Worm (Caenorhabditis elegans): ENCODE data around the gene F45F2.11.

Gene F45F2.11

ce11 chrV:8500348-8500747 is 20.3 kb downstream of the F45F2.11 start (continued):
- 0 out of 2 replicates have a peak, but pooled peaks have one; percentile 82 for TF ChIP-seq ztf-1 (GFP tag; conservative IDR thresholded peaks at IDR 0.05)
- peak; percentile 14 for TF ChIP-seq mbf-1 (tag; optimal IDR thresholded peaks at IDR 0.05)
- TF ChIP-seq ztf-11 (tag; optimal IDR thresholded peaks at IDR 0.05), result peak; percentile 45
- TF ChIP-seq fos-1 (tag; optimal IDR thresholded peaks at IDR 0.05), result peak; percentile 73
- TF ChIP-seq peb-1 (tag; optimal IDR thresholded peaks at IDR 0.05), result peak; percentile 6
- TF ChIP-seq blmp-1 (tag; optimal IDR thresholded peaks at IDR 0.05; ENCODE audit: insufficient read depth), result peak; percentile 39
- peak; percentile 81 for TF ChIP-seq zag-1 (tag; optimal IDR thresholded peaks at IDR 0.05)
- peak; percentile 89 for TF ChIP-seq gmeb-1 (tag; optimal IDR thresholded peaks at IDR 0.05)
- TF ChIP-seq nhr-129 (tag; optimal IDR thresholded peaks at IDR 0.05), result peak; percentile 86
- TF ChIP-seq crh-2 (tag; optimal IDR thresholded peaks at IDR 0.05), result peak; percentile 89
- TF ChIP-seq egl-27 (tag; optimal IDR thresholded peaks at IDR 0.05), result peak; percentile 90
- TF ChIP-seq ztf-4 (tag; optimal IDR thresholded peaks at IDR 0.05), result peak; percentile 83
- TF ChIP-seq alr-1 (tag; optimal IDR thresholded peaks at IDR 0.05), result no peak
- TF ChIP-seq ama-1 (optimal IDR thresholded peaks at IDR 0.05), result peak; percentile 14
- peak; percentile 56 for TF ChIP-seq R02D3.7 (tag; optimal IDR thresholded peaks at IDR 0.05)
- TF ChIP-seq unc-62 (GFP tag; optimal IDR thresholded peaks at IDR 0.05), result peak; percentile 73
- peak; percentile 40 for TF ChIP-seq nhr-12 (tag; optimal IDR thresholded peaks at IDR 0.05)
- TF ChIP-seq sem-4 (tag; optimal IDR thresholded peaks at IDR 0.05), result peak; percentile 87
- TF ChIP-seq lsy-2 (tag; optimal IDR thresholded peaks at IDR 0.05), result peak; percentile 87 to 88
- peak; percentile 99 for TF ChIP-seq sma-9 (GFP tag; optimal IDR thresholded peaks at IDR 0.05)
- TF ChIP-seq sma-9 (tag; optimal IDR thresholded peaks at IDR 0.05), result no peak
- TF ChIP-seq lin-11 (tag; optimal IDR thresholded peaks at IDR 0.05), result peak; percentile 84
- TF ChIP-seq ceh-16 (tag; optimal IDR thresholded peaks at IDR 0.05), result peak; percentile 65
- no peak for TF ChIP-seq unc-39 (tag; optimal IDR thresholded peaks at IDR 0.05)

ce11 chrV:8499407-8499806 is 21.3 kb downstream of the F45F2.11 start:
- TF ChIP-seq lin-13 (GFP tag; optimal IDR thresholded peaks at IDR 0.05) (no peak), nhr-10 (tag; optimal IDR thresholded peaks at IDR 0.05) (no peak), R02D3.7 (tag; optimal IDR thresholded peaks at IDR 0.05) (no peak), aly-2 (tag; optimal IDR thresholded peaks at IDR 0.05) (no peak), nhr-23 (tag; optimal IDR thresholded peaks at IDR 0.05) (no peak), lsy-2 (tag; optimal IDR thresholded peaks at IDR 0.05) (no peak), ztf-11 (tag; optimal IDR thresholded peaks at IDR 0.05) (no peak), ZK546.5 (tag; optimal IDR thresholded peaks at IDR 0.05) (no peak), lin-39 (tag; optimal IDR thresholded peaks at IDR 0.05) (no peak), crh-2 (tag; optimal IDR thresholded peaks at IDR 0.05) (no peak), fos-1 (tag; optimal IDR thresholded peaks at IDR 0.05) (no peak)

- TF ChIP-seq ama-1 (optimal IDR thresholded peaks at IDR 0.05) (no peak), C34F6.9 (tag; optimal IDR thresholded peaks at IDR 0.05) (no peak), nhr-129 (tag; optimal IDR thresholded peaks at IDR 0.05) (peak; percentile 48), blmp-1 (tag; optimal IDR thresholded peaks at IDR 0.05; ENCODE audit: insufficient read depth) (no peak), zag-1 (tag; optimal IDR thresholded peaks at IDR 0.05) (no peak), nhr-12 (tag; optimal IDR thresholded peaks at IDR 0.05) (no peak), ztf-11 (tag; optimal IDR thresholded peaks at IDR 0.05) (no peak), gmeb-1 (tag; optimal IDR thresholded peaks at IDR 0.05) (peak; percentile 0), snpc-4 (tag; optimal IDR thresholded peaks at IDR 0.05) (no peak), R02D3.7 (tag; optimal IDR thresholded peaks at IDR 0.05) (no peak)
Observed at ce11 chrV:8495965-8496364, 24.7 kb downstream of the F45F2.11 start.

DNA sequence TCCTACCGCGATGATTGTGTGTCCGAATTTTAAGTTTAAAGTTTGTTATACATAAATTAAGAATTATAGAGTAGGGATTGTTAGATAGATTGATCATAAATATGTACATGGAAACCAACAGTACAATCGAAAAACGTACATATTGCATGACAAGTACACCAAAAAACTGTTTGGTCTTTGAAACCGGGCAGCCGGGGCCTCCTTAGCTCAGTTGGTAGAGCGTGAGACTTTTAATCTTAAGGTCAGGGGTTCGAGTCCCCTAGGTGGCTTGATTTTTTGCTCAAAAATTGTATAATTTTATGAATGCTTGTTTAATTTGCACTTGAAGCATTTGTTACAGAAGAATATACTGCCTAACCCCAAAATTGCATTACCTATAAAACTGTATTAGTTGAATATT is 25.6 kb downstream of the F45F2.11 start:
- TF ChIP-seq mdl-1 (tag; optimal IDR thresholded peaks at IDR 0.05) (no peak), nhr-23 (tag; optimal IDR thresholded peaks at IDR 0.05) (no peak), sma-3 (GFP tag; optimal IDR thresholded peaks at IDR 0.05) (no peak), R02D3.7 (tag; optimal IDR thresholded peaks at IDR 0.05) (no peak), nhr-21 (tag; optimal IDR thresholded peaks at IDR 0.05) (no peak)

DNA sequence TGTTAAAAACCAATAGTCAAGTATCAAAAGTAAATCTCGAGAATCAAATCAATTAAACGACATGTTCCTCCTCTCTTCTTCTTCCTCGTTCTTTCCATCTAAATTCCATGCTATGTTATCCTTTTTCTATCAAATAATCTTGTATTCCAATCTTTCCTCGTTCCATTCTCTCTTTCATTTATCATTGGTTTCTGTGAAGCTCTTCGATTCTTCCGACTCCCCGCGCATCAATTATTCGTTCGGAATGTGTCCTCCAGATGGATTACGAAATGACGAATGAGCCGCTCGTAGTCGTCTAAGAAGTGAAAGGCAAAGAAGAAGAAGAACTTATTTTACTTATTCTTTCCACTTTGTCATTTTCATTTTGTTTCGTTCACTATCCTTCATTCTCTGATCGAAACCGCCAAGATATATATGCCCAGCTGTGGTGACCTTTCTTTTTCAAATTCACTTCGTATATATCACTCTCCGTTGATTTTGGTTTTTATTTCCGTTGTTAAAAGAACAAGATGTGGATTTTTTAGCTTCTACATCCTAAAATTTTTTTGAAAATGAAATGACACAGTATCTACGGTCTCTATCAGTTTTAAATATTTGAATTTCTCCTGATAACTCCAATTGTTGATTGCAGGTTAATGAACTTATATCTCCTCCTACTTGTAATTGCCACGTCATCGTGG is 26.3 kb downstream of the F45F2.11 start, which contains the start of gene pxn-1:
TSS of gene pxn-1 (plus strand) at position 630 of the 680 bp plus-strand sequence.
- TF ChIP-seq ztf-4 (tag; optimal IDR thresholded peaks at IDR 0.05), result no peak
- no peak for TF ChIP-seq zag-1 (tag; optimal IDR thresholded peaks at IDR 0.05)
- TF ChIP-seq sem-4 (tag; optimal IDR thresholded peaks at IDR 0.05), result no peak
- TF ChIP-seq lsy-2 (tag; optimal IDR thresholded peaks at IDR 0.05), result no peak
- TF ChIP-seq elt-3 (tag; optimal IDR thresholded peaks at IDR 0.05), result no peak
- TF ChIP-seq blmp-1 (tag; optimal IDR thresholded peaks at IDR 0.05; ENCODE audit: insufficient read depth), result no peak
- TF ChIP-seq egl-27 (tag; optimal IDR thresholded peaks at IDR 0.05), result no peak
- TF ChIP-seq nhr-77 (tag; optimal IDR thresholded peaks at IDR 0.05), result no peak
- no peak for TF ChIP-seq R02D3.7 (tag; optimal IDR thresholded peaks at IDR 0.05)
- TF ChIP-seq mab-5 (tag; optimal IDR thresholded peaks at IDR 0.05), result peak; percentile 73
- no peak for TF ChIP-seq alr-1 (tag; optimal IDR thresholded peaks at IDR 0.05)
- TF ChIP-seq lin-39 (tag; optimal IDR thresholded peaks at IDR 0.05), result no peak
- no peak for TF ChIP-seq C34F6.9 (tag; optimal IDR thresholded peaks at IDR 0.05)
- TF ChIP-seq unc-55 (GFP tag; optimal IDR thresholded peaks at IDR 0.05), result peak; percentile 74
